Worm (Caenorhabditis elegans) whole organism, young adult: ENCODE measurements around the gene srd-28.
"Not testable (repeated sequence)": the region's sequence is repeated elsewhere in the genome, so short reads cannot be mapped to it uniquely, and the experiment has no call there.

Experiments used
- B0035.1 ChIP-seq: sonication (generic microtip); optimal IDR thresholded peaks from 2 replicates; lab custom pipeline; 2016; ENCODE audit warnings: missing genetic modification characterization, mild to moderate bottlenecking, missing compliant biosample characterization, missing genotype, missing genetic modification reagents
- C17E4.6 ChIP-seq: fragments of 200-800 bp; sonication (Bioruptor generic); IDR thresholded peaks from 2 replicates; pipeline ENCODE4 v1.3.6; 2022; ENCODE audit warnings: missing genetic modification reagents, missing genetic modification characterization, missing compliant biosample characterization
- F22D6.2 ChIP-seq: sonication (generic microtip); optimal IDR thresholded peaks from 2 replicates; lab custom pipeline; 2016; ENCODE audit warnings: mild to moderate bottlenecking, missing genetic modification characterization, missing compliant biosample characterization
- F33H1.4 ChIP-seq: fragments of 200-800 bp; sonication (Bioruptor generic); IDR thresholded peaks from 2 replicates; pipeline ENCODE4 v1.3.6; 2022; ENCODE audit warnings: missing genetic modification reagents, missing genetic modification characterization, missing compliant biosample characterization
- F37B4.10 ChIP-seq: fragments of 200-800 bp; sonication (Bioruptor generic); IDR thresholded peaks from 2 replicates; pipeline ENCODE4 v1.3.6; 2022; ENCODE audit warnings: missing genetic modification characterization, missing compliant biosample characterization
- K11D2.4 ChIP-seq: fragments of 200-800 bp; sonication (Bioruptor generic); IDR thresholded peaks from 2 replicates; pipeline ENCODE4 v1.3.6; 2022; ENCODE audit warnings: missing genetic modification reagents, missing genetic modification characterization, missing compliant biosample characterization
- T26A5.8 ChIP-seq: sonication (generic microtip); optimal IDR thresholded peaks from 2 replicates; lab custom pipeline; 2016; ENCODE audit warnings: missing genetic modification characterization, missing compliant biosample characterization
- Y67H2A.10 ChIP-seq: fragments of 200-800 bp; sonication (Bioruptor generic); conservative IDR thresholded peaks from 2 replicates; pipeline ENCODE4 v1.3.6; 2022; ENCODE audit warnings: missing genetic modification reagents, missing genetic modification characterization, missing compliant biosample characterization
- Y95B8A.8 ChIP-seq: fragments of 200-800 bp; sonication (Bioruptor generic); IDR thresholded peaks from 2 replicates; pipeline ENCODE4 v1.3.6; 2022; ENCODE audit warnings: missing genetic modification reagents, missing genetic modification characterization, missing compliant biosample characterization
- aptf-2 ChIP-seq: fragments of 200-800 bp; sonication (Bioruptor generic); conservative IDR thresholded peaks from 2 replicates; pipeline ENCODE4 v1.3.6; 2022; ENCODE audit warnings: missing genetic modification reagents, missing genetic modification characterization, missing compliant biosample characterization
- attf-3 ChIP-seq: fragments of 200-800 bp; sonication (Bioruptor generic); conservative IDR thresholded peaks from 2 replicates; pipeline ENCODE4 v1.3.6; 2022; ENCODE audit warnings: missing genetic modification reagents, missing genetic modification characterization, missing compliant biosample characterization
- ccch-3 ChIP-seq: fragments of 200-800 bp; sonication (Bioruptor generic); optimal IDR thresholded peaks from 2 replicates; lab custom pipeline; 2018; ENCODE audit warnings: mild to moderate bottlenecking, missing genetic modification characterization, missing compliant biosample characterization
- cebp-1 ChIP-seq, 2 experiments: fragments of 200-800 bp in 1 of 2; sonication (Bioruptor generic) in 1 of 2; sonication (generic microtip) in 1 of 2; IDR thresholded peaks in 1 of 2; optimal IDR thresholded peaks in 1 of 2; 2 replicates each; pipeline versions ENCODE4 v1.3.6 to Lab custom; 2017 to 2022; ENCODE audit warnings: missing compliant biosample characterization in 2 of 2, missing genetic modification characterization in 2 of 2, mild to moderate bottlenecking in 1 of 2, missing genetic modification reagents in 1 of 2, moderate library complexity in 1 of 2
- cebp-2 ChIP-seq: fragments of 200-800 bp; sonication (Bioruptor generic); IDR thresholded peaks from 2 replicates; pipeline ENCODE4 v1.3.6; 2022; ENCODE audit warnings: missing genetic modification characterization, missing compliant biosample characterization
- ceh-27 ChIP-seq: fragments of 200-800 bp; sonication (Bioruptor generic); optimal IDR thresholded peaks from 2 replicates; lab custom pipeline; 2018; ENCODE audit warnings: mild to moderate bottlenecking, missing genetic modification characterization, moderate library complexity, missing compliant biosample characterization
- ceh-58 ChIP-seq: fragments of 200-800 bp; sonication (Bioruptor generic); IDR thresholded peaks from 2 replicates; pipeline ENCODE4 v1.3.6; 2022; ENCODE audit warnings: missing genetic modification characterization, missing compliant biosample characterization
- ceh-79 ChIP-seq: sonication (generic microtip); optimal IDR thresholded peaks from 2 replicates; lab custom pipeline; 2017; ENCODE audit warnings: mild to moderate bottlenecking, missing genetic modification characterization, missing compliant biosample characterization
- die-1 ChIP-seq: sonication (generic microtip); optimal IDR thresholded peaks from 2 replicates; lab custom pipeline; 2016; ENCODE audit warnings: missing genotype, mild to moderate bottlenecking, missing genetic modification characterization, missing compliant biosample characterization
- egl-44 ChIP-seq: fragments of 200-800 bp; sonication (Bioruptor generic); IDR thresholded peaks from 2 replicates; pipeline ENCODE4 v1.3.6; 2022; ENCODE audit warnings: missing genetic modification reagents, missing genetic modification characterization, missing compliant biosample characterization
- ekl-4 ChIP-seq: fragments of 200-800 bp; sonication (Bioruptor generic); IDR thresholded peaks from 2 replicates; pipeline ENCODE4 v1.3.6; 2022; ENCODE audit warnings: missing genetic modification reagents, missing genetic modification characterization, missing compliant biosample characterization
- gei-17 ChIP-seq: fragments of 200-800 bp; sonication (Bioruptor generic); optimal IDR thresholded peaks from 2 replicates; lab custom pipeline; 2018; ENCODE audit warnings: mild to moderate bottlenecking, missing genetic modification characterization, missing compliant biosample characterization
- hlh-12 ChIP-seq: sonication (generic microtip); optimal IDR thresholded peaks from 2 replicates; lab custom pipeline; 2016; ENCODE audit warnings: missing genetic modification characterization, missing compliant biosample characterization
- hmg-20 ChIP-seq: fragments of 200-800 bp; sonication (Bioruptor generic); IDR thresholded peaks from 2 replicates; pipeline ENCODE4 v1.3.6; 2022; ENCODE audit warnings: missing genetic modification reagents, missing genetic modification characterization, missing compliant biosample characterization
- lin-35 ChIP-seq, 3 experiments: fragments of 150-350 bp in 2 of 3; sonication (generic microtip) in 1 of 3; optimal IDR thresholded peaks; 2 replicates each; lab custom pipeline; 2014 to 2018; ENCODE audit warnings: missing biosample characterization in 3 of 3, missing genetic modification characterization in 3 of 3, missing genetic modification reagents in 3 of 3
- lin-40 ChIP-seq: sonication (generic microtip); optimal IDR thresholded peaks from 2 replicates; lab custom pipeline; 2016; ENCODE audit warnings: missing genetic modification characterization, mild to moderate bottlenecking, missing compliant biosample characterization, missing genotype, missing genetic modification reagents
- lir-1 ChIP-seq: fragments of 200-800 bp; sonication (Bioruptor generic); conservative IDR thresholded peaks from 2 replicates; pipeline ENCODE4 v1.3.6; 2022; ENCODE audit warnings: missing genetic modification reagents, missing genetic modification characterization, missing compliant biosample characterization
- madf-10 ChIP-seq: sonication (generic microtip); optimal IDR thresholded peaks from 2 replicates; lab custom pipeline; 2016; ENCODE audit warnings: mild to moderate bottlenecking, missing genetic modification characterization, missing compliant biosample characterization
- mxl-1 ChIP-seq: sonication (generic microtip); optimal IDR thresholded peaks from 2 replicates; lab custom pipeline; 2016; ENCODE audit warnings: missing genetic modification characterization, missing compliant biosample characterization
- nfya-2 ChIP-seq: fragments of 200-800 bp; sonication (Bioruptor generic); IDR thresholded peaks from 2 replicates; pipeline ENCODE4 v1.3.6; 2022; ENCODE audit warnings: missing genetic modification reagents, missing genetic modification characterization, missing compliant biosample characterization
- nhr-27 ChIP-seq: fragments of 200-800 bp; sonication (Bioruptor generic); optimal IDR thresholded peaks from 2 replicates; lab custom pipeline; 2018; ENCODE audit warnings: mild to moderate bottlenecking, missing genetic modification characterization, moderate library complexity, missing compliant biosample characterization
- nhr-80 ChIP-seq: sonication (generic microtip); optimal IDR thresholded peaks from 2 replicates; lab custom pipeline; 2016; ENCODE audit warnings: missing genetic modification characterization, missing compliant biosample characterization
- pha-4 ChIP-seq: fragments of 150-350 bp; sonication (generic microtip); optimal IDR thresholded peaks from 2 replicates; lab custom pipeline; 2014; ENCODE audit warnings: missing biosample characterization, missing genetic modification reagents, missing genetic modification characterization
- rec-8 ChIP-seq, 2 experiments: sonication (generic microtip); optimal IDR thresholded peaks; 2 replicates each; lab custom pipeline; 2016; ENCODE audit warnings: mild to moderate bottlenecking in 2 of 2, missing genetic modification characterization in 2 of 2, missing genetic modification reagents in 2 of 2, missing genotype in 2 of 2, missing biosample characterization in 1 of 2, missing compliant biosample characterization in 1 of 2, moderate library complexity in 1 of 2
- repo-1 ChIP-seq: sonication (generic microtip); optimal IDR thresholded peaks from 2 replicates; lab custom pipeline; 2017; ENCODE audit warnings: mild to moderate bottlenecking, missing genetic modification characterization, missing compliant biosample characterization
- sdz-38 ChIP-seq: sonication (generic microtip); optimal IDR thresholded peaks from 2 replicates; lab custom pipeline; 2016; ENCODE audit warnings: missing genotype, missing genetic modification characterization, missing compliant biosample characterization
- snpc-1.1 ChIP-seq: sonication (generic microtip); optimal IDR thresholded peaks from 2 replicates; lab custom pipeline; 2017; ENCODE audit warnings: missing genetic modification characterization, mild to moderate bottlenecking, missing compliant biosample characterization, antibody characterized with exemption, moderate library complexity, missing genotype, missing genetic modification reagents; ENCODE audit not compliant: insufficient read depth
- sptf-2 ChIP-seq: fragments of 200-800 bp; sonication (Bioruptor generic); optimal IDR thresholded peaks from 2 replicates; lab custom pipeline; 2018; ENCODE audit warnings: mild to moderate bottlenecking, missing genetic modification characterization, missing compliant biosample characterization
- unc-62 ChIP-seq: fragments of 150-350 bp; optimal IDR thresholded peaks from 2 replicates; lab custom pipeline; 2014; ENCODE audit warnings: missing biosample characterization, missing genetic modification reagents, missing genetic modification characterization
- ztf-26 ChIP-seq: sonication (generic microtip); optimal IDR thresholded peaks from 2 replicates; lab custom pipeline; 2017; ENCODE audit warnings: missing genetic modification characterization, missing compliant biosample characterization
- ztf-3 ChIP-seq: fragments of 200-800 bp; sonication (Bioruptor generic); optimal IDR thresholded peaks from 2 replicates; lab custom pipeline; 2018; ENCODE audit warnings: mild to moderate bottlenecking, missing genetic modification characterization, missing compliant biosample characterization
- ztf-6 ChIP-seq: fragments of 200-800 bp; sonication (Bioruptor generic); IDR thresholded peaks from 2 replicates; pipeline ENCODE4 v1.3.6; 2022; ENCODE audit warnings: missing genetic modification reagents, missing genetic modification characterization, missing compliant biosample characterization

The srd-28 gene

ce11 chrV:15250304-15250703, at the start of gene srd-28:
TSS of gene srd-28 (plus strand) at chrV:15250604.
- not testable (repeated sequence) for TF ChIP-seq ztf-26 (tag; lab: Kevin White, UChicago); ceh-79 (tag; lab: Kevin White, UChicago); lin-35 (GFP tag; optimal IDR thresholded peaks at IDR 0.05; lab: Kevin White, UChicago)

- not testable (repeated sequence) for TF ChIP-seq cebp-1 (GFP tag; IDR thresholded peaks at IDR 0.05; lab: Robert Waterston, UW); cebp-1 (tag; optimal IDR thresholded peaks at IDR 0.05; lab: Kevin White, UChicago); mxl-1; die-1 (tag; lab: Kevin White, UChicago)
These were observed 42.7 kb upstream of the srd-28 start, which contains the start of gene C41G6.12 for ce11 chrV:15207681-15208080. TSS of gene C41G6.12 (minus strand) at chrV:15207781.

ce11 chrV:15211869-15212268, 38.5 kb upstream of the srd-28 start, which contains the start of gene sri-24:
TSS of gene sri-24 (plus strand) at chrV:15212169.
- TF ChIP-seq pha-4; F22D6.2 (tag; lab: Kevin White, UChicago); B0035.1: not testable (repeated sequence)
- TF ChIP-seq, all 124 proteins: peak for 0; not testable (repeated sequence) for 124

- not testable (repeated sequence) for TF ChIP-seq C17E4.6 (GFP tag; lab: Robert Waterston, UW); hmg-20 (GFP tag; lab: Robert Waterston, UW); hlh-12 (tag; lab: Kevin White, UChicago)
These were observed 35.2 kb upstream of the srd-28 start, which contains the start of gene sri-26 for ce11 chrV:15215175-15215574. TSS of gene sri-26 (plus strand) at chrV:15215475.

- TF ChIP-seq ccch-3 = no peak
- no peak for TF ChIP-seq sdz-38
- no peak for TF ChIP-seq repo-1 (tag; lab: Kevin White, UChicago)
- TF ChIP-seq nfya-2 (GFP tag; lab: Robert Waterston, UW) = no peak
- no peak for TF ChIP-seq F33H1.4
- TF ChIP-seq aptf-2 (GFP tag; lab: Robert Waterston, UW) = no peak
- TF ChIP-seq unc-62 (GFP tag; lab: Kevin White, UChicago) = no peak
- no peak for TF ChIP-seq ztf-6 (GFP tag; lab: Robert Waterston, UW)
- no peak for TF ChIP-seq rec-8 (tag; optimal IDR thresholded peaks at IDR 0.05; lab: Kevin White, UChicago)
- no peak for TF ChIP-seq K11D2.4
- no peak for TF ChIP-seq F37B4.10
- no peak for TF ChIP-seq nhr-27 (tag; lab: Kevin White, UChicago)
- no peak for TF ChIP-seq nhr-80 (tag; lab: Kevin White, UChicago)
- TF ChIP-seq sptf-2 (GFP tag; lab: Kevin White, UChicago) = no peak
- TF ChIP-seq ceh-27 = no peak
- TF ChIP-seq egl-44 (GFP tag; lab: Robert Waterston, UW) = no peak
These were observed 33.7 kb upstream of the srd-28 start, which contains the start of gene sri-25 for ce11 chrV:15216705-15217104. TSS of gene sri-25 (plus strand) at chrV:15217005.

ce11 chrV:15221330-15221729, 29.1 kb upstream of the srd-28 start, which contains the start of gene irld-25:
TSS of gene irld-25 (plus strand) at chrV:15221630.
- TF ChIP-seq ceh-58 (GFP tag; lab: Robert Waterston, UW) = no peak
- TF ChIP-seq aptf-2 (GFP tag; lab: Robert Waterston, UW) = no peak
- TF ChIP-seq unc-62 (GFP tag; lab: Kevin White, UChicago) = no peak
- no peak for TF ChIP-seq attf-3 (GFP tag; lab: Robert Waterston, UW)
- TF ChIP-seq ekl-4 = no peak
- TF ChIP-seq Y95B8A.8 (GFP tag; lab: Robert Waterston, UW) = no peak
- no peak for TF ChIP-seq madf-10
- TF ChIP-seq lir-1 (GFP tag; lab: Robert Waterston, UW) = no peak
- TF ChIP-seq lin-40 (tag; lab: Kevin White, UChicago) = no peak
- no peak for TF ChIP-seq ztf-3 (GFP tag; lab: Kevin White, UChicago)
- TF ChIP-seq cebp-2 = no peak
- no peak for TF ChIP-seq T26A5.8 (tag; lab: Kevin White, UChicago)
- no peak for TF ChIP-seq Y67H2A.10 (GFP tag; lab: Robert Waterston, UW)
- no peak for TF ChIP-seq snpc-1.1 (tag; lab: Kevin White, UChicago)
- TF ChIP-seq sdz-38 = no peak
- TF ChIP-seq gei-17 (GFP tag; lab: Kevin White, UChicago) = no peak
